Worm (Caenorhabditis elegans): Measurements from ENCODE around the gene mab-7.

The mab-7 gene

ce11 chrX:844649-845048 lies 53.2 kb downstream of the mab-7 start:
- TF ChIP-seq lin-15B (tag; optimal IDR thresholded peaks at IDR 0.05): no peak
- no peak for TF ChIP-seq mes-2 (tag; optimal IDR thresholded peaks at IDR 0.05; ENCODE audit: poor library complexity, severe bottlenecking)
- TF ChIP-seq daf-12 (tag; optimal IDR thresholded peaks at IDR 0.05): no peak
- TF ChIP-seq F49E8.2 (tag; optimal IDR thresholded peaks at IDR 0.05; ENCODE audit: borderline replicate concordance): no peak
- TF ChIP-seq nhr-11 (tag; optimal IDR thresholded peaks at IDR 0.05): peak; percentile 12
- TF ChIP-seq set-16 (GFP tag; IDR thresholded peaks at IDR 0.05): peak; percentile 80
- TF ChIP-seq fkh-10 (GFP tag; optimal IDR thresholded peaks at IDR 0.05): no peak
- TF ChIP-seq dmd-9 (GFP tag; IDR thresholded peaks at IDR 0.05): 0 out of 2 replicates have a peak, but pooled peaks have one; percentile 29
- TF ChIP-seq snpc-4 (tag; optimal IDR thresholded peaks at IDR 0.05): no peak
- TF ChIP-seq aha-1 (tag): peak; percentile 61
- TF ChIP-seq madf-5 (GFP tag; IDR thresholded peaks at IDR 0.05): 0 out of 4 replicates have a peak, but pooled peaks of 1 of the 2 experiments have one; percentile 20
- TF ChIP-seq F26F4.8 (GFP tag; conservative IDR thresholded peaks at IDR 0.05): no peak
- TF ChIP-seq ztf-7 (tag; optimal IDR thresholded peaks at IDR 0.05): no peak
- peak; percentile 58; the same call in 1 of the 2 replicates for TF ChIP-seq ctbp-1 (GFP tag; IDR thresholded peaks at IDR 0.05)
